Worm (Caenorhabditis elegans): Measurements from ENCODE around the gene best-12.

- TF ChIP-seq him-1 (tag; optimal IDR thresholded peaks at IDR 0.05) (no peak), dao-5 (tag; optimal IDR thresholded peaks at IDR 0.05) (no peak), W03F9.2 (tag; optimal IDR thresholded peaks at IDR 0.05) (no peak)
These were observed 41.8 kb upstream of the best-12 start, which contains the start of gene str-231 for ce11 chrV:16007505-16007904.
